Fruit fly (Drosophila melanogaster) whole organism, embryonic: ENCODE results near the gene CG17154.

Experiments
- Bteb2 ChIP-seq: fragments of 200-800 bp; sonication (Bioruptor generic); optimal IDR thresholded peaks from 2 replicates; lab custom pipeline; 2016; ENCODE audit warnings: missing biosample characterization, missing genetic modification characterization
- C15 ChIP-seq: fragments of 200-800 bp; sonication (Bioruptor generic); IDR thresholded peaks from 3 replicates; pipeline ENCODE4 v1.3.6; 2022; ENCODE audit warnings: missing biosample characterization, missing genetic modification characterization
- CG10274 ChIP-seq: fragments of 200-800 bp; sonication (Bioruptor generic); optimal IDR thresholded peaks from 3 replicates; lab custom pipeline; 2017; ENCODE audit warnings: missing biosample characterization, mild to moderate bottlenecking, missing genetic modification characterization
- CG1233 ChIP-seq: fragments of 200-800 bp; sonication (Bioruptor generic); optimal IDR thresholded peaks from 4 replicates; lab custom pipeline; 2018; ENCODE audit warnings: missing biosample characterization, mild to moderate bottlenecking, missing genetic modification characterization
- CG12744 ChIP-seq: fragments of 200-800 bp; sonication (Bioruptor generic); optimal IDR thresholded peaks from 2 replicates; lab custom pipeline; 2016; ENCODE audit warnings: missing biosample characterization, missing genetic modification characterization
- CG13287 ChIP-seq: fragments of 200-800 bp; sonication (Bioruptor generic); IDR thresholded peaks from 2 replicates; pipeline ENCODE4 v1.3.6; 2022; ENCODE audit warnings: missing biosample characterization, missing genetic modification characterization; ENCODE audit not compliant: partially characterized antibody
- CG14667 ChIP-seq: fragments of 200-800 bp; sonication (Bioruptor generic); IDR thresholded peaks from 2 replicates; pipeline ENCODE4 v1.3.6; 2022; ENCODE audit warnings: missing biosample characterization, missing genetic modification characterization
- CG14965 ChIP-seq: fragments of 200-800 bp; sonication (Bioruptor generic); optimal IDR thresholded peaks from 2 replicates; lab custom pipeline; 2016; ENCODE audit warnings: missing biosample characterization, missing genetic modification characterization, borderline replicate concordance
- CG18619 ChIP-seq: fragments of 200-800 bp; sonication (Bioruptor generic); optimal IDR thresholded peaks from 3 replicates; lab custom pipeline; 2017; ENCODE audit warnings: missing biosample characterization, mild to moderate bottlenecking, missing genetic modification characterization
- CG3163 ChIP-seq: fragments of 200-800 bp; sonication (Bioruptor generic); optimal IDR thresholded peaks from 3 replicates; lab custom pipeline; 2016; ENCODE audit warnings: missing biosample characterization, missing genetic modification characterization
- CG32772 ChIP-seq: fragments of 200-800 bp; sonication (Bioruptor generic); IDR thresholded peaks from 2 replicates; pipeline ENCODE4 v1.3.6; 2022; ENCODE audit warnings: missing biosample characterization, missing genetic modification characterization
- CG34224 ChIP-seq: fragments of 200-800 bp; sonication (Bioruptor generic); IDR thresholded peaks from 3 replicates; pipeline ENCODE4 v1.3.6; 2022; ENCODE audit warnings: missing biosample characterization, missing genetic modification characterization; ENCODE audit not compliant: partially characterized antibody
- CG3995 ChIP-seq: fragments of 200-800 bp; sonication (Bioruptor generic); optimal IDR thresholded peaks from 3 replicates; lab custom pipeline; 2016; ENCODE audit warnings: missing biosample characterization, missing genetic modification characterization
- CG7745 ChIP-seq: fragments of 200-800 bp; sonication (Bioruptor generic); optimal IDR thresholded peaks from 2 replicates; lab custom pipeline; 2018; ENCODE audit warnings: missing biosample characterization, mild to moderate bottlenecking, missing genetic modification characterization, moderate library complexity
- CG8944 ChIP-seq: fragments of 200-800 bp; sonication (Bioruptor generic); optimal IDR thresholded peaks from 3 replicates; lab custom pipeline; 2016; ENCODE audit warnings: missing biosample characterization, missing genetic modification characterization
- D19B ChIP-seq: fragments of 200-800 bp; sonication (Bioruptor generic); optimal IDR thresholded peaks from 2 replicates; lab custom pipeline; 2017; ENCODE audit warnings: missing biosample characterization, mild to moderate bottlenecking, missing genetic modification characterization
- Ets65A ChIP-seq: fragments of 200-800 bp; sonication (Bioruptor generic); peaks from one replicate; lab custom pipeline; 2016; ENCODE audit warnings: missing biosample characterization, missing genetic modification characterization
- Gsc ChIP-seq: fragments of 200-800 bp; sonication (Bioruptor generic); IDR thresholded peaks from 2 replicates; pipeline ENCODE4 v1.3.6; 2022; ENCODE audit warnings: missing biosample characterization, missing genetic modification characterization
- MBD-R2 ChIP-seq: fragments of 200-800 bp; sonication (Bioruptor generic); IDR thresholded peaks from 2 replicates; pipeline ENCODE4 v1.3.6; 2022; ENCODE audit warnings: missing biosample characterization, missing genetic modification characterization
- MTF-1 ChIP-seq: fragments of 200-800 bp; sonication (Bioruptor generic); optimal IDR thresholded peaks from 2 replicates; lab custom pipeline; 2018; ENCODE audit warnings: missing biosample characterization, mild to moderate bottlenecking, missing genetic modification characterization, borderline replicate concordance
- Rfx ChIP-seq: fragments of 200-800 bp; sonication (Bioruptor generic); IDR thresholded peaks from 2 replicates; pipeline ENCODE4 v1.3.6; 2022; ENCODE audit warnings: missing biosample characterization, missing genetic modification characterization
- Sin3A ChIP-seq: fragments of >200 bp; optimal IDR thresholded peaks from 2 replicates; lab custom pipeline; 2018
- Stat92E ChIP-seq, 3 experiments: fragments of >200 bp in 2 of 3; fragments of 200-800 bp in 1 of 3; sonication (Bioruptor generic) in 1 of 3; optimal IDR thresholded peaks; 2 replicates each; lab custom pipeline; 2017 to 2019; ENCODE audit warnings: missing biosample characterization in 3 of 3, missing genetic modification characterization in 3 of 3, mild to moderate bottlenecking in 1 of 3, moderate library complexity in 1 of 3
- YL-1 ChIP-seq: fragments of 200-800 bp; sonication (Bioruptor generic); optimal IDR thresholded peaks from 3 replicates; lab custom pipeline; 2017; ENCODE audit warnings: missing biosample characterization, mild to moderate bottlenecking, missing genetic modification characterization
- ac ChIP-seq: fragments of 200-800 bp; sonication (Bioruptor generic); optimal IDR thresholded peaks from 3 replicates; lab custom pipeline; 2017; ENCODE audit warnings: missing biosample characterization, mild to moderate bottlenecking, missing genetic modification characterization
- al ChIP-seq: fragments of 200-800 bp; sonication (Bioruptor generic); IDR thresholded peaks from 2 replicates; pipeline ENCODE4 v1.3.6; 2022; ENCODE audit warnings: missing biosample characterization, missing genetic modification characterization
- bigmax ChIP-seq: fragments of 200-800 bp; sonication (Bioruptor generic); optimal IDR thresholded peaks from 2 replicates; lab custom pipeline; 2018; ENCODE audit warnings: missing biosample characterization, mild to moderate bottlenecking, missing genetic modification characterization
- br ChIP-seq: fragments of >200 bp; optimal IDR thresholded peaks from 2 replicates; lab custom pipeline; 2017
- cg ChIP-seq: fragments of 200-800 bp; sonication (Bioruptor generic); optimal IDR thresholded peaks from 3 replicates; lab custom pipeline; 2019; ENCODE audit warnings: missing biosample characterization, mild to moderate bottlenecking, missing genetic modification characterization, moderate library complexity
- chif ChIP-seq, 2 experiments: fragments of 200-800 bp; sonication (Bioruptor generic); optimal IDR thresholded peaks; 3 replicates each; lab custom pipeline; 2016; ENCODE audit warnings: missing biosample characterization in 2 of 2, missing genetic modification characterization in 2 of 2
- dm ChIP-seq: fragments of 200-800 bp; sonication (Bioruptor generic); optimal IDR thresholded peaks from 3 replicates; lab custom pipeline; 2016; ENCODE audit warnings: missing biosample characterization, missing genetic modification characterization
- dysf ChIP-seq: fragments of 200-800 bp; sonication (Bioruptor generic); IDR thresholded peaks from 3 replicates; pipeline ENCODE4 v1.3.6; 2022; ENCODE audit warnings: missing biosample characterization, missing genetic modification characterization
- ewg ChIP-seq: fragments of 200-800 bp; sonication (Bioruptor generic); optimal IDR thresholded peaks from 3 replicates; lab custom pipeline; 2017; ENCODE audit warnings: mild to moderate bottlenecking, missing biosample characterization, missing genetic modification reagents, missing genetic modification characterization
- fd102C ChIP-seq: fragments of 200-800 bp; sonication (Bioruptor generic); optimal IDR thresholded peaks from 2 replicates; lab custom pipeline; 2018; ENCODE audit warnings: missing biosample characterization, mild to moderate bottlenecking, missing genetic modification characterization, moderate library complexity
- gfzf ChIP-seq: fragments of 200-800 bp; sonication (Bioruptor generic); optimal IDR thresholded peaks from 2 replicates; lab custom pipeline; 2016; ENCODE audit warnings: missing biosample characterization, mild to moderate bottlenecking, missing genetic modification characterization, moderate library complexity
- hb ChIP-seq: fragments of 200-800 bp; sonication (Bioruptor generic); IDR thresholded peaks from 3 replicates; pipeline ENCODE4 v1.3.6; 2022; ENCODE audit warnings: missing biosample characterization, missing genetic modification characterization; ENCODE audit not compliant: partially characterized antibody
- hth ChIP-seq: fragments of >200 bp; optimal IDR thresholded peaks from 2 replicates; lab custom pipeline; 2017; ENCODE audit warnings: inconsistent platforms
- inv ChIP-seq: fragments of 200-800 bp; sonication (Bioruptor generic); IDR thresholded peaks from 2 replicates; pipeline ENCODE4 v1.3.6; 2022; ENCODE audit warnings: missing biosample characterization, missing genetic modification characterization; ENCODE audit not compliant: partially characterized antibody
- kah ChIP-seq: fragments of 200-800 bp; sonication (Bioruptor generic); optimal IDR thresholded peaks from 2 replicates; lab custom pipeline; 2018; ENCODE audit warnings: missing biosample characterization, mild to moderate bottlenecking, missing genetic modification characterization
- ken ChIP-seq: fragments of 200-800 bp; sonication (Bioruptor generic); IDR thresholded peaks from 3 replicates; pipeline ENCODE4 v1.3.6; 2022; ENCODE audit warnings: missing biosample characterization, missing genetic modification characterization
- lilli ChIP-seq: fragments of 200-800 bp; sonication (Bioruptor generic); optimal IDR thresholded peaks from 3 replicates; lab custom pipeline; 2016; ENCODE audit warnings: missing biosample characterization, missing genetic modification characterization
- odd ChIP-seq: fragments of 200-800 bp; sonication (Bioruptor generic); optimal IDR thresholded peaks from 2 replicates; lab custom pipeline; 2017; ENCODE audit warnings: missing biosample characterization, mild to moderate bottlenecking, missing genetic modification characterization
- row ChIP-seq: fragments of 200-800 bp; sonication (Bioruptor generic); IDR thresholded peaks from 3 replicates; pipeline ENCODE4 v1.3.6; 2022; ENCODE audit warnings: missing biosample characterization, missing genetic modification characterization
- shn ChIP-seq: fragments of 200-800 bp; sonication (Bioruptor generic); optimal IDR thresholded peaks from 3 replicates; lab custom pipeline; 2016; ENCODE audit warnings: missing biosample characterization, missing genetic modification characterization
- sima ChIP-seq: fragments of 200-800 bp; sonication (Bioruptor generic); optimal IDR thresholded peaks from 2 replicates; lab custom pipeline; 2016; ENCODE audit warnings: missing biosample characterization, missing genetic modification characterization
- tin ChIP-seq: fragments of 200-800 bp; sonication (Bioruptor generic); optimal IDR thresholded peaks from 3 replicates; lab custom pipeline; 2016; ENCODE audit warnings: missing biosample characterization, missing genetic modification characterization
- usp ChIP-seq: fragments of >200 bp; optimal IDR thresholded peaks from 2 replicates; lab custom pipeline; 2017; ENCODE audit warnings: missing biosample characterization, missing genetic modification characterization
- vnd ChIP-seq: fragments of 200-800 bp; sonication (Bioruptor generic); IDR thresholded peaks from 3 replicates; pipeline ENCODE4 v1.3.6; 2022; ENCODE audit warnings: missing biosample characterization, missing genetic modification characterization; ENCODE audit not compliant: partially characterized antibody
- zen2 ChIP-seq: fragments of 200-800 bp; sonication (Bioruptor generic); IDR thresholded peaks from 3 replicates; pipeline ENCODE4 v1.3.6; 2022; ENCODE audit warnings: missing biosample characterization, missing genetic modification characterization; ENCODE audit not compliant: partially characterized antibody

Gene CG17154

DNA sequence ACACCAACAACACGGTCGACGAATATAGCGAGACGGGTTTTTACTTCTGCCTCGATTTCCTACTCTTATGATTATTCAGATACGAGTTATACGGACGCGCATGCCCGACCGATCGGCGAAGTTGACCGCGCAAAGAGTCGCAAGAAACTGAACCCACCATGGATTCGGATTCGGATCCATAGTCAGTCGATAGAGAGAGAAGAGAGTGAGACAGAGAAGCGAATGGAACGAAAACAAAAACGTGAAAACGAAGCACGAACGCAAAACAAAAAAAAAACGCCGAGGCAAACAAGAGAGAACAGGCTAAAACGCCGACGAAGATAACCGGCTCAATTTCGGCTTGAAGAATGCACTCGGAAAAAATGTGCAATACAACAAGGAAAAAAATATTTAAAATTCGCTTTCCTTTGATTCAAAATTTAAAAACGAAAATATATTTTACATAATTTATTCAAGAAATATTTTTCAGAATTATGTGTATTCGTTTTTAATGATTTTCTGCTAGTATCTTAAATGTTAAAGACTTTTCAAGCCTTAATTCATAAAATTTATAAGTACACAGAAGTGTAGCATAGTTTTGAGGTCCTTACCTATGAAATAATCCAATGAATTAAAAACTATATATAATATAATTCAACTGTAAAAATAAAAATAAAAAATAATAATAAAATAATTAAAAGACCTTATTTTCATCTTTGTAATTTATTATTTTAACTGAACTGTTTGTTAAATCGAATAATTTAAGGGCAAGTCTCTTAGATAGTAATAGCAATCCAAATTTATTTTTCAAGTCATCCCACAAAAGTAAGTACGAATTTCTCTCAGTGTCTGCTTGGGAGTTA is 6.5 kb upstream of the CG17154 start, which contains the start of gene Sema5c (continued):
- peak; percentile 84 for TF ChIP-seq Ets65A
- TF ChIP-seq row, result peak; percentile 73
- peak; percentile 11 for TF ChIP-seq CG12744 (GFP tag; lab: Kevin White, UChicago)
- peak; percentile 80 for TF ChIP-seq CG18619
- peak; percentile 17 for TF ChIP-seq shn (GFP tag; lab: Kevin White, UChicago)
- TF ChIP-seq CG3163, result peak; percentile 88
- no peak for TF ChIP-seq fd102C (GFP tag; lab: Kevin White, UChicago)
- TF ChIP-seq CG10274 (GFP tag; lab: Kevin White, UChicago), result peak; percentile 38
- TF ChIP-seq CG1233 (GFP tag; lab: Kevin White, UChicago), result peak; percentile 63
- TF ChIP-seq ewg, result peak; percentile 25
- peak; percentile 44 for TF ChIP-seq dysf (GFP tag; lab: Robert Waterston, UW)
- no peak; the same call in 2 of the 3 replicates for TF ChIP-seq ken (GFP tag; lab: Robert Waterston, UW)
- TF ChIP-seq MBD-R2, result peak; percentile 29; the same call in 1 of the 2 replicates
- no peak for TF ChIP-seq usp (GFP tag; lab: Kevin White, UChicago)
- TF ChIP-seq C15 (GFP tag; lab: Robert Waterston, UW), result no peak
- no peak for TF ChIP-seq CG14965 (GFP tag; lab: Kevin White, UChicago)
- peak; percentile 53 for TF ChIP-seq al (GFP tag; lab: Robert Waterston, UW)
- no peak for TF ChIP-seq zen2 (GFP tag; lab: Robert Waterston, UW)
- no peak for TF ChIP-seq CG7745 (tag; lab: Kevin White, UChicago)
- TF ChIP-seq lilli (GFP tag; lab: Kevin White, UChicago), result peak; percentile 18
- TF ChIP-seq kah (GFP tag; lab: Kevin White, UChicago), result peak; percentile 6
- no peak for TF ChIP-seq inv (GFP tag; lab: Robert Waterston, UW)
- TF ChIP-seq Stat92E (GFP tag; optimal IDR thresholded peaks at IDR 0.05; lab: Kevin White, UChicago), result peak in 1 of 3 experiments; percentile 10
- peak in 1 of 2 experiments; percentile 1 for TF ChIP-seq chif (GFP tag; optimal IDR thresholded peaks at IDR 0.05; lab: Kevin White, UChicago)
- peak; percentile 27 for TF ChIP-seq YL-1
- TF ChIP-seq Rfx (GFP tag; lab: Robert Waterston, UW), result peak; percentile 70
- TF ChIP-seq sima (GFP tag; lab: Kevin White, UChicago), result no peak
- no peak for TF ChIP-seq dm (GFP tag; lab: Kevin White, UChicago)
- peak; percentile 27 for TF ChIP-seq D19B (GFP tag; lab: Kevin White, UChicago)
- TF ChIP-seq CG34224, result 0 out of 3 replicates have a peak, but pooled peaks have one; percentile 36
- peak; percentile 22 for TF ChIP-seq tin
- TF ChIP-seq vnd (GFP tag; lab: Robert Waterston, UW), result 0 out of 3 replicates have a peak, but pooled peaks have one; percentile 10
- peak; percentile 15 for TF ChIP-seq bigmax (GFP tag; lab: Kevin White, UChicago)
- peak; percentile 13 for TF ChIP-seq MTF-1
- no peak for TF ChIP-seq ac (GFP tag; lab: Kevin White, UChicago)
- TF ChIP-seq Bteb2 (GFP tag; lab: Kevin White, UChicago), result no peak
- no peak for TF ChIP-seq Sin3A (lab: Kevin White, UChicago)
- no peak for TF ChIP-seq Gsc
- peak; percentile 31 for TF ChIP-seq CG14667 (GFP tag; lab: Robert Waterston, UW)
- peak; percentile 77 for TF ChIP-seq odd (GFP tag; lab: Kevin White, UChicago)
- no peak for TF ChIP-seq hb
- TF ChIP-seq cg, result peak; percentile 14
- TF ChIP-seq CG32772, result peak; percentile 51
- TF ChIP-seq CG8944, result no peak
- TF ChIP-seq CG3995 (GFP tag; lab: Kevin White, UChicago), result no peak
- no peak for TF ChIP-seq gfzf
- no peak for TF ChIP-seq hth (lab: Kevin White, UChicago)
- peak; percentile 57; the same call in 1 of the 2 replicates for TF ChIP-seq CG13287
- no peak for TF ChIP-seq br (lab: Kevin White, UChicago)
